Fruit fly (Drosophila melanogaster) whole organism, embryonic: ENCODE data around the gene CG3184.

Source experiments
- Ada2b ChIP-seq: fragments of 200-800 bp; sonication (Bioruptor generic); IDR thresholded peaks from 2 replicates; pipeline ENCODE4 v1.3.6; 2022; ENCODE audit warnings: missing biosample characterization, missing genetic modification characterization
- Aef1 ChIP-seq: fragments of 200-800 bp; sonication (Bioruptor generic); IDR thresholded peaks from 3 replicates; pipeline ENCODE4 v1.3.6; 2022; ENCODE audit warnings: missing biosample characterization, missing genetic modification characterization
- Atf6 ChIP-seq: fragments of 200-800 bp; sonication (Bioruptor generic); IDR thresholded peaks from 2 replicates; pipeline ENCODE4 v1.3.6; 2022; ENCODE audit warnings: missing biosample characterization, missing genetic modification characterization
- B-H2 ChIP-seq: fragments of 200-800 bp; sonication (Bioruptor generic); optimal IDR thresholded peaks from 2 replicates; lab custom pipeline; 2018; ENCODE audit warnings: missing biosample characterization, mild to moderate bottlenecking, missing genetic modification characterization
- BtbVII ChIP-seq: fragments of 200-800 bp; sonication (Bioruptor generic); optimal IDR thresholded peaks from 3 replicates; lab custom pipeline; 2017; ENCODE audit warnings: missing biosample characterization, mild to moderate bottlenecking, missing genetic modification characterization
- C15 ChIP-seq: fragments of 200-800 bp; sonication (Bioruptor generic); IDR thresholded peaks from 3 replicates; pipeline ENCODE4 v1.3.6; 2022; ENCODE audit warnings: missing biosample characterization, missing genetic modification characterization
- CG10274 ChIP-seq: fragments of 200-800 bp; sonication (Bioruptor generic); optimal IDR thresholded peaks from 3 replicates; lab custom pipeline; 2017; ENCODE audit warnings: missing biosample characterization, mild to moderate bottlenecking, missing genetic modification characterization
- CG11723 ChIP-seq: fragments of 200-800 bp; sonication (Bioruptor generic); optimal IDR thresholded peaks from 2 replicates; lab custom pipeline; 2017; ENCODE audit warnings: missing biosample characterization, mild to moderate bottlenecking, missing genetic modification characterization
- CG12391 ChIP-seq: fragments of 200-800 bp; sonication (Bioruptor generic); optimal IDR thresholded peaks from 3 replicates; lab custom pipeline; 2018; ENCODE audit warnings: missing biosample characterization, mild to moderate bottlenecking, missing genetic modification characterization, moderate library complexity
- CG14860 ChIP-seq: fragments of 200-800 bp; sonication (Bioruptor generic); IDR thresholded peaks from 3 replicates; pipeline ENCODE4 v1.3.6; 2022; ENCODE audit warnings: missing biosample characterization, missing genetic modification characterization; ENCODE audit not compliant: partially characterized antibody
- CG15601 ChIP-seq: fragments of 200-800 bp; sonication (Bioruptor generic); optimal IDR thresholded peaks from 3 replicates; lab custom pipeline; 2019; ENCODE audit warnings: missing biosample characterization, mild to moderate bottlenecking, missing genetic modification characterization, moderate library complexity
- CG16779 ChIP-seq: fragments of 200-800 bp; sonication (Bioruptor generic); IDR thresholded peaks from 2 replicates; pipeline ENCODE4 v1.3.6; 2022; ENCODE audit warnings: missing biosample characterization, missing genetic modification characterization
- CG17385 ChIP-seq: fragments of 200-800 bp; sonication (Bioruptor generic); optimal IDR thresholded peaks from 3 replicates; lab custom pipeline; 2018; ENCODE audit warnings: missing biosample characterization, mild to moderate bottlenecking, missing genetic modification characterization
- CG4820 ChIP-seq: fragments of 200-800 bp; sonication (Bioruptor generic); optimal IDR thresholded peaks from 3 replicates; lab custom pipeline; 2016; ENCODE audit warnings: missing biosample characterization, missing genetic modification characterization
- CG8089 ChIP-seq: fragments of 200-800 bp; sonication (Bioruptor generic); optimal IDR thresholded peaks from 3 replicates; lab custom pipeline; 2016; ENCODE audit warnings: missing biosample characterization, missing genetic modification characterization
- CG8765 ChIP-seq: fragments of 200-800 bp; sonication (Bioruptor generic); IDR thresholded peaks from 2 replicates; pipeline ENCODE4 v1.3.6; 2022; ENCODE audit warnings: missing biosample characterization, missing genetic modification characterization
- CG8944 ChIP-seq: fragments of 200-800 bp; sonication (Bioruptor generic); optimal IDR thresholded peaks from 3 replicates; lab custom pipeline; 2016; ENCODE audit warnings: missing biosample characterization, missing genetic modification characterization
- CG9727 ChIP-seq: fragments of 200-800 bp; sonication (Bioruptor generic); optimal IDR thresholded peaks from 3 replicates; lab custom pipeline; 2017; ENCODE audit warnings: missing biosample characterization, mild to moderate bottlenecking, missing genetic modification characterization
- CG9817 ChIP-seq: fragments of 200-800 bp; sonication (Bioruptor generic); optimal IDR thresholded peaks from 2 replicates; lab custom pipeline; 2018; ENCODE audit warnings: missing biosample characterization, mild to moderate bottlenecking, missing genetic modification characterization, moderate library complexity
- Camta ChIP-seq: fragments of 200-800 bp; sonication (Bioruptor generic); optimal IDR thresholded peaks from 2 replicates; lab custom pipeline; 2016; ENCODE audit warnings: missing biosample characterization, missing genetic modification characterization
- CkIIα-i1 ChIP-seq: fragments of 200-800 bp; sonication (Bioruptor generic); IDR thresholded peaks from 2 replicates; pipeline ENCODE4 v1.3.6; 2022; ENCODE audit warnings: missing biosample characterization, missing genetic modification characterization
- Dbx ChIP-seq: fragments of 200-800 bp; sonication (Bioruptor generic); IDR thresholded peaks from 3 replicates; pipeline ENCODE4 v1.3.6; 2022; ENCODE audit warnings: missing biosample characterization, missing genetic modification characterization
- Dfd ChIP-seq, 2 experiments: fragments of >200 bp; optimal IDR thresholded peaks; 2 replicates each; lab custom pipeline; 2017; ENCODE audit warnings: missing biosample characterization in 2 of 2, missing genetic modification characterization in 2 of 2
- Doc3 ChIP-seq: fragments of 200-800 bp; sonication (Bioruptor generic); IDR thresholded peaks from 3 replicates; pipeline ENCODE4 v1.3.6; 2022; ENCODE audit warnings: missing biosample characterization, missing genetic modification characterization; ENCODE audit not compliant: partially characterized antibody
- Hand ChIP-seq: fragments of 200-800 bp; sonication (Bioruptor generic); optimal IDR thresholded peaks from 2 replicates; lab custom pipeline; 2017; ENCODE audit warnings: mild to moderate bottlenecking, missing biosample characterization, missing genetic modification reagents, missing genetic modification characterization
- Hmr ChIP-seq: fragments of 200-800 bp; sonication (Bioruptor generic); optimal IDR thresholded peaks from 3 replicates; lab custom pipeline; 2017; ENCODE audit warnings: mild to moderate bottlenecking, missing biosample characterization, missing genetic modification reagents, missing genetic modification characterization
- Mes4 ChIP-seq: fragments of 200-800 bp; sonication (Bioruptor generic); optimal IDR thresholded peaks from 2 replicates; lab custom pipeline; 2016; ENCODE audit warnings: missing biosample characterization, missing genetic modification characterization
- Nf-YB ChIP-seq: fragments of 200-800 bp; sonication (Bioruptor generic); optimal IDR thresholded peaks from 3 replicates; lab custom pipeline; 2019; ENCODE audit warnings: missing biosample characterization, mild to moderate bottlenecking, missing genetic modification characterization, moderate library complexity
- PHDP ChIP-seq: fragments of 200-800 bp; sonication (Bioruptor generic); optimal IDR thresholded peaks from 3 replicates; lab custom pipeline; 2018; ENCODE audit warnings: missing biosample characterization, mild to moderate bottlenecking, missing genetic modification characterization, moderate library complexity
- Sox100B ChIP-seq: fragments of 200-800 bp; sonication (Bioruptor generic); optimal IDR thresholded peaks from 3 replicates; lab custom pipeline; 2018; ENCODE audit warnings: missing biosample characterization, mild to moderate bottlenecking, missing genetic modification characterization
- Tbp ChIP-seq: fragments of >200 bp; optimal IDR thresholded peaks from 2 replicates; lab custom pipeline; 2018; ENCODE audit warnings: missing biosample characterization, missing genetic modification characterization
- ac ChIP-seq: fragments of 200-800 bp; sonication (Bioruptor generic); optimal IDR thresholded peaks from 3 replicates; lab custom pipeline; 2017; ENCODE audit warnings: missing biosample characterization, mild to moderate bottlenecking, missing genetic modification characterization
- ato ChIP-seq: fragments of 200-800 bp; sonication (Bioruptor generic); IDR thresholded peaks from 2 replicates; pipeline ENCODE4 v1.3.6; 2022; ENCODE audit warnings: missing biosample characterization, missing genetic modification characterization; ENCODE audit not compliant: partially characterized antibody
- crc ChIP-seq: fragments of 200-800 bp; sonication (Bioruptor generic); optimal IDR thresholded peaks from 2 replicates; lab custom pipeline; 2016; ENCODE audit warnings: missing biosample characterization, missing genetic modification characterization
- crol ChIP-seq: fragments of 200-800 bp; sonication (Bioruptor generic); IDR thresholded peaks from 2 replicates; pipeline ENCODE4 v1.3.6; 2022; ENCODE audit warnings: missing biosample characterization, missing genetic modification characterization
- disco-r ChIP-seq: fragments of 200-800 bp; sonication (Bioruptor generic); optimal IDR thresholded peaks from 2 replicates; lab custom pipeline; 2016; ENCODE audit warnings: missing biosample characterization, missing genetic modification characterization
- emc ChIP-seq: fragments of 200-800 bp; sonication (Bioruptor generic); optimal IDR thresholded peaks from 2 replicates; lab custom pipeline; 2016; ENCODE audit warnings: missing biosample characterization, missing genetic modification characterization
- gt ChIP-seq: fragments of 200-800 bp; sonication (Bioruptor generic); IDR thresholded peaks from 2 replicates; pipeline ENCODE4 v1.3.6; 2022; ENCODE audit warnings: missing biosample characterization, missing genetic modification characterization
- h ChIP-seq: fragments of >200 bp; optimal IDR thresholded peaks from 2 replicates; lab custom pipeline; 2017
- hb ChIP-seq: fragments of 200-800 bp; sonication (Bioruptor generic); IDR thresholded peaks from 3 replicates; pipeline ENCODE4 v1.3.6; 2022; ENCODE audit warnings: missing biosample characterization, missing genetic modification characterization; ENCODE audit not compliant: partially characterized antibody
- ken ChIP-seq: fragments of 200-800 bp; sonication (Bioruptor generic); IDR thresholded peaks from 3 replicates; pipeline ENCODE4 v1.3.6; 2022; ENCODE audit warnings: missing biosample characterization, missing genetic modification characterization
- luna ChIP-seq: fragments of 200-800 bp; sonication (Bioruptor generic); optimal IDR thresholded peaks from 2 replicates; lab custom pipeline; 2016; ENCODE audit warnings: missing biosample characterization, missing genetic modification characterization
- maf-S ChIP-seq: fragments of 200-800 bp; sonication (Bioruptor generic); optimal IDR thresholded peaks from 2 replicates; lab custom pipeline; 2016; ENCODE audit warnings: missing biosample characterization, missing genetic modification characterization
- odd ChIP-seq: fragments of 200-800 bp; sonication (Bioruptor generic); optimal IDR thresholded peaks from 2 replicates; lab custom pipeline; 2017; ENCODE audit warnings: missing biosample characterization, mild to moderate bottlenecking, missing genetic modification characterization
- p53 ChIP-seq: fragments of 200-800 bp; sonication (Bioruptor generic); optimal IDR thresholded peaks from 2 replicates; lab custom pipeline; 2016; ENCODE audit warnings: missing biosample characterization, missing genetic modification characterization
- sens-2 ChIP-seq: fragments of 200-800 bp; sonication (Bioruptor generic); IDR thresholded peaks from 2 replicates; pipeline ENCODE4 v1.3.6; 2022; ENCODE audit warnings: missing biosample characterization, missing genetic modification characterization
- slbo ChIP-seq: fragments of 200-800 bp; sonication (Bioruptor generic); IDR thresholded peaks from 2 replicates; pipeline ENCODE4 v1.3.6; 2022; ENCODE audit warnings: missing biosample characterization, missing genetic modification characterization
- sr ChIP-seq: fragments of 200-800 bp; sonication (Bioruptor generic); IDR thresholded peaks from 3 replicates; pipeline ENCODE4 v1.3.6; 2022; ENCODE audit warnings: missing biosample characterization, missing genetic modification characterization
- tna ChIP-seq: fragments of 200-800 bp; sonication (Bioruptor generic); IDR thresholded peaks from 2 replicates; pipeline ENCODE4 v1.3.6; 2022; ENCODE audit warnings: missing biosample characterization, missing genetic modification characterization; ENCODE audit not compliant: partially characterized antibody
- tup ChIP-seq: fragments of 200-800 bp; sonication (Bioruptor generic); optimal IDR thresholded peaks from 2 replicates; lab custom pipeline; 2016; ENCODE audit warnings: missing biosample characterization, mild to moderate bottlenecking, missing genetic modification characterization, moderate library complexity
- unpg ChIP-seq: fragments of 200-800 bp; sonication (Bioruptor generic); optimal IDR thresholded peaks from 3 replicates; lab custom pipeline; 2018; ENCODE audit warnings: missing biosample characterization, mild to moderate bottlenecking, missing genetic modification characterization, moderate library complexity

CG3184 gene

DNA sequence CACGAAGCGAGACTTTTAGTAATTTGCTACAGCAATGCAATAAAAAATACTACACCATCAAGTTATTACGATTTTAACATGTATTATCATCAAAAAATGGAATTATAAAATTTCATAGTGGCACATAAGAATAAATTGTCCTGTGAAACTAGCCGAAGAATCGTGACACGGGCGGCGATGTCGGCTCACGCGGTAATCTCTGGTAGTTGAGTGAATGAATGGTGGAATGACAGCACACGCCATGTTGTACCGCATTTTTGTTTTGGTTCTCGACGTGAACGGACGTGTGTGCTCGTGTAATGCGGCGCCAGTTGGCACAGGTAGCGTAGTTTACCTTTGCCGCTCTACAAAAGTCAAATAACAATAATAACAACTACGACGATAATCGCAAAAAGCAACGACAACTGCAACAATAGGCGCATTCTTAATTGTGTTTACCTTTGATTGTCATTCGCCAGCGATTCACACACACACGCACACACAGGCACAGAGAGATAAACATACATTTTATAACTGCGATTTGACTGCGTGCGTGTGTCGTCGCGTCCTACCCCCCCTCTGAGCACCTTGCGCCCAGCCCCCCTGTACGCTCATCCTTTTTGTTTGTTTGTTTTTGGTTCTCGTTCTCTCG lies 10.8 kb upstream of the CG3184 start, which contains the start of gene CG14441 (continued):
- TF ChIP-seq hb (peak; percentile 93), emc (GFP tag; lab: Kevin White, UChicago) (no peak), sr (GFP tag; lab: Robert Waterston, UW) (no peak), Ada2b (GFP tag; lab: Robert Waterston, UW) (no peak), Hmr (peak; percentile 80), Camta (GFP tag; lab: Kevin White, UChicago) (peak; percentile 30), tup (no peak), ken (GFP tag; lab: Robert Waterston, UW) (no peak), h (no peak), Dbx (peak; percentile 32; the same call in 1 of the 3 replicates), tna (GFP tag; lab: Robert Waterston, UW) (peak; percentile 95), CG15601 (tag; lab: Kevin White, UChicago) (peak; percentile 12), Mes4 (GFP tag; lab: Kevin White, UChicago) (no peak), Doc3 (GFP tag; lab: Robert Waterston, UW) (peak; percentile 100), ato (GFP tag; lab: Robert Waterston, UW) (peak; percentile 92), CG17385 (GFP tag; lab: Kevin White, UChicago) (peak; percentile 57), CG16779 (GFP tag; lab: Robert Waterston, UW) (no peak), CG14860 (GFP tag; lab: Robert Waterston, UW) (peak; percentile 97), crol (GFP tag; lab: Robert Waterston, UW) (peak; percentile 78), CG4820 (peak; percentile 9), CG11723 (no peak), Tbp (GFP tag; lab: Kevin White, UChicago) (no peak), slbo (GFP tag; lab: Robert Waterston, UW) (no peak; the same call in 1 of the 2 replicates), ac (GFP tag; lab: Kevin White, UChicago) (peak; percentile 1), C15 (GFP tag; lab: Robert Waterston, UW) (no peak), Aef1 (GFP tag; lab: Robert Waterston, UW) (no peak), Hand (peak; percentile 63), odd (peak; percentile 73), Dfd (GFP tag; optimal IDR thresholded peaks at IDR 0.05; lab: Kevin White, UChicago) (no peak), luna (GFP tag; lab: Kevin White, UChicago) (peak; percentile 21), disco-r (GFP tag; lab: Kevin White, UChicago) (peak; percentile 52), maf-S (GFP tag; lab: Kevin White, UChicago) (no peak), CG8089 (peak; percentile 26), CG8944 (GFP tag; lab: Kevin White, UChicago) (no peak), Nf-YB (peak; percentile 32), CG10274 (GFP tag; lab: Kevin White, UChicago) (no peak), crc (no peak), sens-2 (GFP tag; lab: Robert Waterston, UW) (no peak), CG9817 (no peak), p53 (GFP tag; lab: Kevin White, UChicago) (peak; percentile 93), Atf6 (GFP tag; lab: Robert Waterston, UW) (peak; percentile 46; the same call in 1 of the 2 replicates), gt (GFP tag; lab: Robert Waterston, UW) (no peak), unpg (GFP tag; lab: Kevin White, UChicago) (peak; percentile 32), BtbVII (GFP tag; lab: Kevin White, UChicago) (peak; percentile 80), CG8765 (GFP tag; lab: Robert Waterston, UW) (no peak), B-H2 (GFP tag; lab: Kevin White, UChicago) (peak; percentile 78), CG12391 (peak; percentile 46), PHDP (peak; percentile 67), CkIIα-i1 (no peak), Sox100B (peak; percentile 56), CG9727 (GFP tag; lab: Kevin White, UChicago) (peak; percentile 29)
